Fruit fly (Drosophila melanogaster): ENCODE measurements around the gene TotM.

Gene TotM

DNA sequence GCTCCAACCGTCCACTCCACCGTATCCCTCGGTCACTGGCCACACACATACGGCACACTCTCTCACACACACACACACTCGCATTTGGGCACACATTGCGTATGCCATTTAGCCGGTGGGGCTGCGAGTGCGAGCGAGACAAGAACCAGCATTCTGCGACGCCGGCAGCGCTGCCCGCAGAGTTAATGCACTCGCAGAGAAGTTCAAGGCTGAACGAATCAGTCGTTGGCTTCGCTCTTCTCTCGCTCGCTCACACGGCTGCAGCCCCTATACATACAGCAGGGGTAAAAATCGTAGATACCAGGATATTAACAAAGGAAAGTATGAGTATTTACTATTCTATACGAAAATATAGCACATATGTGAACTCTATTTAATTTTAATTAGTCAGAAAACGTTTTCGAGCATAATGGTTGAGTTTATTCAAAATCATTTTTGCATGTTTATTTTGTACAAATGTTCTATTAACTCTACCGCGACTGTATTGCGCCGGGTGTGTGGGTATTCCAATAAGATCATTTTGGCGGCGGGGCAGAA, 36.6 kb upstream of the TotM start:
- peak; percentile 94 for TF ChIP-seq CG4496 (GFP tag; IDR thresholded peaks at IDR 0.05)
- TF ChIP-seq CG32121 (GFP tag; IDR thresholded peaks at IDR 0.05): peak; percentile 87
- peak; percentile 91 for TF ChIP-seq D1 (tag; optimal IDR thresholded peaks at IDR 0.05)
- TF ChIP-seq Pif1A (GFP tag; optimal IDR thresholded peaks at IDR 0.05): peak; percentile 96
- TF ChIP-seq Ets98B (GFP tag; IDR thresholded peaks at IDR 0.05): peak; percentile 88
- TF ChIP-seq CG17806 (tag; optimal IDR thresholded peaks at IDR 0.05): peak; percentile 97
- TF ChIP-seq CG9948 (tag; optimal IDR thresholded peaks at IDR 0.05): peak; percentile 97
- TF ChIP-seq EcR (GFP tag; optimal IDR thresholded peaks at IDR 0.05): peak; percentile 100
- TF ChIP-seq CG15710 (tag; optimal IDR thresholded peaks at IDR 0.05): peak; percentile 98
- peak; percentile 93 for TF ChIP-seq Pif1B (GFP tag; optimal IDR thresholded peaks at IDR 0.05)
- peak; percentile 97 for TF ChIP-seq gl (tag; optimal IDR thresholded peaks at IDR 0.05)
- TF ChIP-seq CG13204 (GFP tag; optimal IDR thresholded peaks at IDR 0.05): peak; percentile 92
- peak; percentile 94 for TF ChIP-seq CG8301 (tag; optimal IDR thresholded peaks at IDR 0.05)
- peak; percentile 98 for TF ChIP-seq CG8159 (tag; optimal IDR thresholded peaks at IDR 0.05)
- TF ChIP-seq CG34367 (tag; optimal IDR thresholded peaks at IDR 0.05): peak; percentile 96
- TF ChIP-seq Snoo (tag; optimal IDR thresholded peaks at IDR 0.05): peak; percentile 93
- TF ChIP-seq rn (GFP tag; IDR thresholded peaks at IDR 0.05): peak; percentile 77
- TF ChIP-seq CG10348 (GFP tag; IDR thresholded peaks at IDR 0.05): 0 out of 2 replicates have a peak, but pooled peaks have one; percentile 35
- peak; percentile 91 for TF ChIP-seq CG14655 (GFP tag; optimal IDR thresholded peaks at IDR 0.05)
- TF ChIP-seq fd96Ca (GFP tag; IDR thresholded peaks at IDR 0.05): no peak; the same call in none of the 3 replicates
- peak; percentile 93 for TF ChIP-seq CG12605 (GFP tag; IDR thresholded peaks at IDR 0.05)

DNA sequence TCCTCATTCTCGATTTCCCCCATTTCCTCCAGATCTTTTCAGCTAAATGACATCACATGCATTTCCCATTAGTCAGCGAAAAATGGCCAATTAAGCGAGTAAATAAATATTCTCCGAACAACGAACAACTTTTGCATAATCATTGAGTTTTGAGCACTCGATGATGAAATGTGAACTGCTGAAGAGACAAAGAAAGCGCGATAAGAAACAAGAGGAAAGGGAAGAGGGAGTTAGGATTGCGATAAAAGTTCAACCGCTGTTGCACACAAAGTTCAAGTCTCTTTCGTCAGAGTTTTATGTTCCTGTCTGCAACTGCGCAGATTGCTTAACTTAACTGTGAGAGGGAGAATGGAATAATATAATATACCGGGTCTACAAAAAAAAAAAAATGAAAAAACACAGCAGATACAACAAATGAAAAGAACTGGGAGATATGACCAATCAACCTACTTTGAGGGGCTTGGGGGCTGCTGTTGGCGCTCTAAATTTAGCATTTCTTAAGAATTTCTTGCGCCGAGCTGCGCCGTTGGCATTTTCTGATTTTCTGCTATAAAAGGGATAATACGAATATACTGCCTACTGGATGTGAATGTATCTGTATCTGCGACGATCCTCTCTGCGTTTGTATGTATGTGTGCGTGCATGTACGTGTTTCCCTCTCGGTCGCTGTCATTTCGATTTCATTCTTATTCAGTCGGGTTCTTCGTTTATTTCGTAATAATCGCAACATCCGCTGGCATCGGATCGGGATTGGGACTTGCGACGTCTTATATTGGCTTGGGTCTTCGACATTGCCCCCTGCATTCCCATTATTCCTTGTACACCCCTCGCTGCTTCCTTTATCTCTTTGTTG, 35.0 kb upstream of the TotM start:
- TF ChIP-seq CG8301 (tag; optimal IDR thresholded peaks at IDR 0.05) (no peak), EcR (GFP tag; optimal IDR thresholded peaks at IDR 0.05) (peak; percentile 98), CG13204 (GFP tag; optimal IDR thresholded peaks at IDR 0.05) (peak; percentile 79), CG34367 (tag; optimal IDR thresholded peaks at IDR 0.05) (no peak), Pif1B (GFP tag; optimal IDR thresholded peaks at IDR 0.05) (peak; percentile 63), CG8159 (tag; optimal IDR thresholded peaks at IDR 0.05) (peak; percentile 14), CG10348 (GFP tag; IDR thresholded peaks at IDR 0.05) (no peak), CG17806 (tag; optimal IDR thresholded peaks at IDR 0.05) (no peak), CG4496 (GFP tag; IDR thresholded peaks at IDR 0.05) (peak; percentile 22; the same call in 1 of the 3 replicates), CG14655 (GFP tag; optimal IDR thresholded peaks at IDR 0.05) (peak; percentile 8), Snoo (tag; optimal IDR thresholded peaks at IDR 0.05) (no peak), Ets98B (GFP tag; IDR thresholded peaks at IDR 0.05) (0 out of 2 replicates have a peak, but pooled peaks have one; percentile 8), CG9948 (tag; optimal IDR thresholded peaks at IDR 0.05) (no peak), CG15710 (tag; optimal IDR thresholded peaks at IDR 0.05) (no peak), CG12605 (GFP tag; IDR thresholded peaks at IDR 0.05) (peak; percentile 23; the same call in 1 of the 2 replicates), Pif1A (GFP tag; optimal IDR thresholded peaks at IDR 0.05) (no peak), gl (tag; optimal IDR thresholded peaks at IDR 0.05) (peak; percentile 20)

DNA sequence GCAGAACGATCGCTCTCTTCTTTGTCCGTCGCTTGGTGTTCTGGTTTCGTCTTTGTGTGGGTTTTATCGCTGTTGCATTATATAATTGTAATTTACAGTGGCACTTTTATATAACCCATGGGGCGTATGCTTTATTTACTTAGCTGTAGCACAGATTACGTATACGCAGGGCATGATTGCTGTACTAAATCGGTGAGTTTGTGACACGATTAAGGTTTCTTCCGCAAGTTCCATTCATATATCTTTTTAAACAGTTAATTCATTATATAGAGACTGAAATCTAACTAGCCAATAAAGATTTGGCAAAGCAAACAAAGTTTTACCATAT, 34.4 kb upstream of the TotM start:
- TF ChIP-seq Pif1A (GFP tag; optimal IDR thresholded peaks at IDR 0.05) (peak; percentile 3), CG10348 (GFP tag; IDR thresholded peaks at IDR 0.05) (no peak)

DNA sequence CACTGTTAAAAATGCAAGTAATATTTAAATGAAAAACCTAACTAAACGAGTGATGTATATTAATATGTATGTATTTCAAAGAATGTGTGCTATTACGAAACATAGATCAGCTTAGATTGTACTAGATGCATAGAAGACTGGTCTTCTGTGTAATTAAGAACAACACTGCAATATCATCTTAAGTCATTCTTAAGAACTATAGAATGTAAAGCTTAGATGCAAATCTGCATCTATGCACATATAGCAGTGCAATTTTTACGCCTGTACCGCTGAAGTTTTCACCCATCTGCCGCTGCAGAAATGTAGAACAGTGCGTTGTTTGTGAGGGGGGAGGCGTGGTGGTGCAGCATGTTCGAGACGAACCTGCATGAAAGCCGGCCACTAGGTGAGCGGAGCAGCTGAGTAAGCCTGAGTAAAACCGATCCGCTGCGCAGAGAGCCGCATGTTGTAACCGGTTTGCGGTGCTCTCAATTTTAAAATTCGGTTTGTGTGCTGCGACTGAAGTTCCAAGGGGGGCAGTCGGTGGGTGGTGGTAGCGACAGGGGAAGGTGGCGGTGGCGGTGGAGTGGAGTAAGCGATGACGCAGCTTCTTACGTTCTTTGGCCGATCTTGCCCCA, 32.9 kb upstream of the TotM start:
- TF ChIP-seq gl (tag; optimal IDR thresholded peaks at IDR 0.05): peak; percentile 86
- TF ChIP-seq CG8159 (tag; optimal IDR thresholded peaks at IDR 0.05): peak; percentile 96
- TF ChIP-seq Pif1B (GFP tag; optimal IDR thresholded peaks at IDR 0.05): peak; percentile 78
- TF ChIP-seq CG17806 (tag; optimal IDR thresholded peaks at IDR 0.05): peak; percentile 94
- no peak for TF ChIP-seq Ets98B (GFP tag; IDR thresholded peaks at IDR 0.05)
- no peak for TF ChIP-seq CG10348 (GFP tag; IDR thresholded peaks at IDR 0.05)
- peak; percentile 91 for TF ChIP-seq CG15710 (tag; optimal IDR thresholded peaks at IDR 0.05)
- peak; percentile 85 for TF ChIP-seq Pif1A (GFP tag; optimal IDR thresholded peaks at IDR 0.05)
- TF ChIP-seq CG9948 (tag; optimal IDR thresholded peaks at IDR 0.05): peak; percentile 89
- peak; percentile 81 for TF ChIP-seq CG14655 (GFP tag; optimal IDR thresholded peaks at IDR 0.05)
- TF ChIP-seq Snoo (tag; optimal IDR thresholded peaks at IDR 0.05): no peak
- TF ChIP-seq CG12605 (GFP tag; IDR thresholded peaks at IDR 0.05): no peak
- peak; percentile 88 for TF ChIP-seq CG8301 (tag; optimal IDR thresholded peaks at IDR 0.05)
- TF ChIP-seq CG32121 (GFP tag; IDR thresholded peaks at IDR 0.05): no peak
- TF ChIP-seq CG13204 (GFP tag; optimal IDR thresholded peaks at IDR 0.05): peak; percentile 96
- TF ChIP-seq rn (GFP tag; IDR thresholded peaks at IDR 0.05): 0 out of 2 replicates have a peak, but pooled peaks have one; percentile 16
- no peak for TF ChIP-seq fd96Ca (GFP tag; IDR thresholded peaks at IDR 0.05)
- peak; percentile 83 for TF ChIP-seq EcR (GFP tag; optimal IDR thresholded peaks at IDR 0.05)
- TF ChIP-seq CG34367 (tag; optimal IDR thresholded peaks at IDR 0.05): peak; percentile 88
- peak; percentile 84 for TF ChIP-seq D1 (tag; optimal IDR thresholded peaks at IDR 0.05)
- no peak; the same call in 2 of the 3 replicates for TF ChIP-seq CG4496 (GFP tag; IDR thresholded peaks at IDR 0.05)

DNA sequence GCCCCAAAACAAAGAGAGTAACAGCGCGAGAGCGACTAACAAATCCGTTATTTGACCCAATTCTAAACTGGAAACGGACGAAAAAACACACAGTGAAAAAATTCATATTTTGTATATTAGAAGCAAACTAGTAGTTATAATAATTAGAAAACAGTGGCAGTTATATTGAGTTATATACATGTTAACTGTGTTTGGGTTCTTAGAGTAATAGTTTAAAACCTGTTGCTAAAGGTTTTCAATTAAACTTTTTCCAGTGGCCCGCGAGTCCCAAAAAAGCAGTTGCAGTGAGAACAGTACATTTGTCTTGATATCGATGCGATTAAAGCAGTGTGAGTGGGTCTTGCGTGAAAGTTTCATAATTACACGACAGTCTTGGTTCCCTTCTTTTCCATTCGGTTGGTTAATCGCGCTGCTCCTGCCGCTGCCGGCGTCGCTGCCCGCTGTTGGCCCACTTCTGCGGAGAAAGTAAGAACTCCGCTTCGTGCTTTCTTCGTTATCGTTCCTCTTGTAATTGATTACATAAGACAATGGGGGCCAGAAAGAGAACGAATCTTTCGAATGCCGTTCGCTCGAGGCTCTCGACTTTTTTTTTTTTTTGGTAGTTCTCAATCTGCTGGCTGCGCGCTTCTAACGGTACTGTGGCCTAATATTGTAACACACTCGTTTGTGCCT, 32.2 kb upstream of the TotM start:
- TF ChIP-seq CG9948 (tag; optimal IDR thresholded peaks at IDR 0.05): no peak
- peak; percentile 91 for TF ChIP-seq Snoo (tag; optimal IDR thresholded peaks at IDR 0.05)
- no peak for TF ChIP-seq gl (tag; optimal IDR thresholded peaks at IDR 0.05)
- no peak for TF ChIP-seq CG4496 (GFP tag; IDR thresholded peaks at IDR 0.05)
- TF ChIP-seq CG8159 (tag; optimal IDR thresholded peaks at IDR 0.05): no peak
- peak; percentile 83 for TF ChIP-seq CG8301 (tag; optimal IDR thresholded peaks at IDR 0.05)
- TF ChIP-seq Ets98B (GFP tag; IDR thresholded peaks at IDR 0.05): 0 out of 2 replicates have a peak, but pooled peaks have one; percentile 25
- peak; percentile 34; the same call in 1 of the 2 replicates for TF ChIP-seq CG32121 (GFP tag; IDR thresholded peaks at IDR 0.05)
- TF ChIP-seq CG14655 (GFP tag; optimal IDR thresholded peaks at IDR 0.05): peak; percentile 54
- peak; percentile 28 for TF ChIP-seq Pif1B (GFP tag; optimal IDR thresholded peaks at IDR 0.05)
- TF ChIP-seq CG17806 (tag; optimal IDR thresholded peaks at IDR 0.05): no peak
- TF ChIP-seq Pif1A (GFP tag; optimal IDR thresholded peaks at IDR 0.05): peak; percentile 4
- 0 out of 3 replicates have a peak, but pooled peaks have one; percentile 23 for TF ChIP-seq fd96Ca (GFP tag; IDR thresholded peaks at IDR 0.05)
